Fruit fly (Drosophila melanogaster) whole organism: ENCODE data around the gene Cka.

Source experiments
- CG8478 ChIP-seq: fragments of >200 bp; optimal IDR thresholded peaks from 2 replicates; lab custom pipeline; 2018; ENCODE audit warnings: inconsistent platforms
- Dll ChIP-seq: fragments of >200 bp; optimal IDR thresholded peaks from 2 replicates; lab custom pipeline; 2017
- EcR ChIP-seq, 2 experiments: fragments of >200 bp; optimal IDR thresholded peaks; 2 replicates each; lab custom pipeline; 2017; ENCODE audit warnings: missing biosample characterization in 2 of 2, missing genetic modification characterization in 2 of 2, missing genetic modification reagents in 2 of 2
- pan ChIP-seq: fragments of >200 bp; optimal IDR thresholded peaks from 2 replicates; lab custom pipeline; 2017
- psq ChIP-seq: fragments of >200 bp; optimal IDR thresholded peaks from 2 replicates; lab custom pipeline; 2017
- usp ChIP-seq: fragments of >200 bp; optimal IDR thresholded peaks from 2 replicates; lab custom pipeline; 2017; ENCODE audit warnings: missing biosample characterization, missing genetic modification characterization, mixed read lengths

The Cka gene

DNA sequence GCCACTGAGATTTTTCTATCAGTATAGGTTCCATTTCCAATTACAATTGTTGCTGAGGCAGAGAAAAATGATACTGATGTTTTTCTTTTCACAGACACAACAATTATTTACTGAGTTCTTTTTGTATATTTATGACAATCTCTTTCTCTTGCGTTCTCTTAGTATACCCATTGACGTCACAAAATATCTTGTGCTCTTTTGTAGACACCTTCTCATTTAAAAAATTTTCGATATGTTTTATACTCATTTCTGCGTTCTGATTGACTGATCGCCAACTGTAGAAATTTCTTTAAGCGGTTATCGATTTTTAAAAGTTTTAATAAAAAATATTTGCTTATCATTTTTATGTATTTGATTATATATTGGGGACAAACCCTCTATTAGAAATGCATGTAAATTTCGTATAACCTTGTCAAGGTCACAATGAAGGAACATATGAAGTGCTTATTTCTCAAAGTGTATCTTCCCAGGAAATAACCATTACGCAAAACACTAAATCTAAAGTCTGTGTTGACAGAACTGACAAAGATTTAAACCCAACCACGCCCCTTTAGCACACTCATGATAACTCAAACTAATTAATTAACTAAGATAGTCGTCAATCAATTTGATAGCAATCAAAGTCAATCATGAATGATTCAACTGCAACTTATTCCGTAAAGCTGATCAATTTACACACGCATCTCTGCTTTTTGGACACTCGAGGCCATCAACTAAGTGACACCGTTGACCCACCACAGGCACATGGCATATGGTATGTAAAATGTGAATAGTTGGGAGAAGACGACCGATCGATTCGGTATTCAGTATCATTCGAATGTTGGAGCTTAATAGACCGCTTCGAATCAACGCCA is 19.7 kb upstream of the Cka start, which contains the start of the genes Glyat and Tg:
Gene Glyat, minus strand, starts transcription at position 51 of the 854 bp plus-strand sequence.
Gene Tg, plus strand, starts transcription at position 804 of the 854 bp plus-strand sequence.
- no peak for TF ChIP-seq CG8478 (lab: Kevin White, UChicago)
- TF ChIP-seq psq = no peak
- no peak for TF ChIP-seq usp (GFP tag; lab: Kevin White, UChicago)
- TF ChIP-seq pan (lab: Kevin White, UChicago) = no peak
- no peak for TF ChIP-seq EcR (GFP tag; optimal IDR thresholded peaks at IDR 0.05; lab: Kevin White, UChicago)
- no peak for TF ChIP-seq Dll (lab: Kevin White, UChicago)

DNA sequence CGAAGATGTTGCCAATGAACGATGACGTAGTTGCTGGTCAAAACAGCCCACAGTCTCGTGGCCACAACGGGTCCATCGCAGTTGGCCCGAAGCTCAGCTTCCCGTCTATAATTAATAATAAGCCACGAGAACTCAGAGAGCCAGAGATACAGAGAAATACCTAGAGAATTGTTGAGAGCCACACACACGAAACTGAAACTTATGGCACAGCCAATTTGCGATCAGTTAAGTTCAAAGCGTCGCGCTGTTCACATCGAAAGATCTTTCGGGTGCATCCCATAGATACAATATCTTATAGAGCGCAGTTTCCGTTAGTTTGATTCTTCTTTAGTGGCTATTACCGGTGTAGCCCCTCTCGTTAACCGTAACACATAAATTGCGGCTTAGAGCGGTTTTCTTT is 18.0 kb upstream of the Cka start:
- no peak for TF ChIP-seq pan (lab: Kevin White, UChicago)
- no peak for TF ChIP-seq CG8478 (lab: Kevin White, UChicago)
- TF ChIP-seq usp (GFP tag; lab: Kevin White, UChicago) = no peak
- no peak for TF ChIP-seq psq
- no peak for TF ChIP-seq EcR (GFP tag; optimal IDR thresholded peaks at IDR 0.05; lab: Kevin White, UChicago)
- TF ChIP-seq Dll (lab: Kevin White, UChicago) = no peak

- TF ChIP-seq Dll (lab: Kevin White, UChicago) (no peak), CG8478 (lab: Kevin White, UChicago) (no peak), EcR (GFP tag; optimal IDR thresholded peaks at IDR 0.05; lab: Kevin White, UChicago) (no peak), usp (GFP tag; lab: Kevin White, UChicago) (no peak), pan (lab: Kevin White, UChicago) (no peak), psq (no peak)
These were observed 6.2 kb upstream of the Cka start for dm6 chr2L:8024325-8024724.

- TF ChIP-seq usp (GFP tag; lab: Kevin White, UChicago) = no peak
These were observed 1.2 kb upstream of the Cka start, which contains the start of gene baf for dm6 chr2L:8029160-8029852. baf (plus strand) TSS chr2L:8029462.

dm6 chr2L:8030102-8030501 is 419 bp upstream of the Cka start:
- TF ChIP-seq EcR (GFP tag; optimal IDR thresholded peaks at IDR 0.05; lab: Kevin White, UChicago) (no peak), CG8478 (lab: Kevin White, UChicago) (no peak)

dm6 chr2L:8031588-8031987 is 1.1 kb downstream of the Cka start:
- TF ChIP-seq pan (lab: Kevin White, UChicago) (no peak), CG8478 (lab: Kevin White, UChicago) (no peak)

DNA sequence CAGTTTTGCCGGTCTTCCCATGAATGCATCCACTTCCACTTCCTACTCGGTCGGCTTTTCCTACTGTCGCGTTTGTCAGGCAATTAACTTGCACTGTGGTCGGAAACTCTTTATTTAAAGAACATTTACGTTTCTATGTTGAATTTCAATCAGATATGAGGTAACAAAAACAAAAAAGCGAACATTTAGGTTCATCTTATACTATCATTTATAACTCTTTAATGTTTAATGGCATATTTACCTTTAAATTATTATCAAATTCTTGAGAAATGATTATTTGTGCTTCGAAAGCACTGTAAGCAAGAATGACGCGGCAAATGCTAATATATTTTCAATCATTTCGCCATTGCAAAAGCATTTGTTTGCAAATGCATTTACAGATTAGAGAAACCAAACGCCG is 3.2 kb downstream of the Cka start:
- TF ChIP-seq psq = no peak

DNA sequence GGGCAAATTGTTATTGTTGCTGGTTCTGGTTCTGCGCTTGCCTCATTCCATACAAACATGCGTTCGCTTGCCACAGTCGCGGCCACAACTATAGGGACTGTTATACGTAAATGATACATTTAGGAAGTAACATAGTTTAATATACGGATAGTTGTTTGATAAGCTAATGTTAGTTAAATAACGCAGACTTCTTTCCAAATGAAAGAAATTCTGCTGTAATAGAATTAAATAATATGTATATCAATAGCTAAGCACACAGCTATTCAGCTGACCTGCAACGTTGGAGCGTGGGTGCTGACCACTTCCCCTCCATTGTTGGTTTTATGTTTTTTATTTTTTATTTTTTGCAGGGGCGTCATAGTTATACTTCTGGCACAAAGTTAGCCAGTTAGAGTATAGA is 4.2 kb downstream of the Cka start:
- no peak for TF ChIP-seq pan (lab: Kevin White, UChicago)
- TF ChIP-seq Dll (lab: Kevin White, UChicago) = no peak
- no peak for TF ChIP-seq CG8478 (lab: Kevin White, UChicago)
- TF ChIP-seq EcR (GFP tag; optimal IDR thresholded peaks at IDR 0.05; lab: Kevin White, UChicago) = no peak
- TF ChIP-seq usp (GFP tag; lab: Kevin White, UChicago) = no peak
- TF ChIP-seq psq = no peak

- TF ChIP-seq EcR (GFP tag; optimal IDR thresholded peaks at IDR 0.05; lab: Kevin White, UChicago) (no peak), pan (lab: Kevin White, UChicago) (no peak), CG8478 (lab: Kevin White, UChicago) (no peak), usp (GFP tag; lab: Kevin White, UChicago) (no peak), psq (no peak), Dll (lab: Kevin White, UChicago) (no peak)
These were observed 9.2 kb downstream of the Cka start, which contains the start of gene CG7367 for dm6 chr2L:8039688-8040087. CG7367 (minus strand) TSS chr2L:8039788.

- TF ChIP-seq pan (lab: Kevin White, UChicago) = no peak
- TF ChIP-seq usp (GFP tag; lab: Kevin White, UChicago) = no peak
- no peak for TF ChIP-seq Dll (lab: Kevin White, UChicago)
- TF ChIP-seq CG8478 (lab: Kevin White, UChicago) = no peak
- TF ChIP-seq psq = no peak
- no peak for TF ChIP-seq EcR (GFP tag; optimal IDR thresholded peaks at IDR 0.05; lab: Kevin White, UChicago)
These were observed 10.4 kb downstream of the Cka start, which contains the start of gene CCDC53 for dm6 chr2L:8040872-8041271. CCDC53 (plus strand) TSS chr2L:8041106.

- TF ChIP-seq psq (no peak), CG8478 (lab: Kevin White, UChicago) (no peak), EcR (GFP tag; optimal IDR thresholded peaks at IDR 0.05; lab: Kevin White, UChicago) (no peak), pan (lab: Kevin White, UChicago) (no peak), Dll (lab: Kevin White, UChicago) (no peak), usp (GFP tag; lab: Kevin White, UChicago) (no peak)
These were observed 12.2 kb downstream of the Cka start, which contains the start of gene RpL36A for dm6 chr2L:8042645-8043281. RpL36A (minus strand) TSS chr2L:8042909.

dm6 chr2L:8043282-8043668 is 12.8 kb downstream of the Cka start, which contains the start of gene Megf8:
Megf8 (plus strand) TSS chr2L:8043471.
- no peak for TF ChIP-seq psq
- TF ChIP-seq Dll (lab: Kevin White, UChicago) = no peak
- no peak for TF ChIP-seq CG8478 (lab: Kevin White, UChicago)
- no peak for TF ChIP-seq usp (GFP tag; lab: Kevin White, UChicago)
- no peak for TF ChIP-seq EcR (GFP tag; optimal IDR thresholded peaks at IDR 0.05; lab: Kevin White, UChicago)
- TF ChIP-seq pan (lab: Kevin White, UChicago) = no peak
